Fruit fly (Drosophila melanogaster) whole organism, prepupa: ENCODE measurements around the gene CAH7.

Experiments used
- Blimp-1 ChIP-seq: fragments of 200-800 bp; sonication (Bioruptor generic); optimal IDR thresholded peaks from 3 replicates; lab custom pipeline; 2017; ENCODE audit warnings: missing biosample characterization, missing genetic modification characterization, mild to moderate bottlenecking, moderate library complexity, missing genetic modification reagents
- CG10669 ChIP-seq: fragments of 200-800 bp; sonication (Bioruptor generic); optimal IDR thresholded peaks from 3 replicates; lab custom pipeline; 2018; ENCODE audit warnings: missing biosample characterization, mild to moderate bottlenecking, missing genetic modification characterization, moderate library complexity
- CG11294 ChIP-seq: fragments of 200-800 bp; sonication (Bioruptor generic); IDR thresholded peaks from 2 replicates; pipeline ENCODE4 v1.3.6; 2022; ENCODE audit warnings: missing biosample characterization, missing genetic modification characterization
- CG11902 ChIP-seq: fragments of 200-800 bp; sonication (Bioruptor generic); optimal IDR thresholded peaks from 3 replicates; lab custom pipeline; 2016; ENCODE audit warnings: missing biosample characterization, missing genetic modification characterization
- CG15336 ChIP-seq: fragments of 200-800 bp; sonication (Bioruptor generic); IDR thresholded peaks from 2 replicates; pipeline ENCODE4 v1.3.6; 2022; ENCODE audit warnings: missing biosample characterization, missing genetic modification characterization
- CG1621 ChIP-seq: fragments of 200-800 bp; sonication (Bioruptor generic); optimal IDR thresholded peaks from 3 replicates; lab custom pipeline; 2018; ENCODE audit warnings: missing biosample characterization, mild to moderate bottlenecking, missing genetic modification characterization
- CG16779 ChIP-seq: fragments of 200-800 bp; sonication (Bioruptor generic); optimal IDR thresholded peaks from 3 replicates; lab custom pipeline; 2017; ENCODE audit warnings: missing biosample characterization, mild to moderate bottlenecking, missing genetic modification characterization
- CG31627 ChIP-seq: fragments of 200-800 bp; sonication (Bioruptor generic); optimal IDR thresholded peaks from 3 replicates; lab custom pipeline; 2016; ENCODE audit warnings: missing biosample characterization, missing genetic modification characterization
- CG6163 ChIP-seq: fragments of 200-800 bp; sonication (Bioruptor generic); IDR thresholded peaks from 3 replicates; pipeline ENCODE4 v1.3.6; 2022; ENCODE audit warnings: missing biosample characterization, missing genetic modification characterization
- CG6792 ChIP-seq: fragments of 200-800 bp; sonication (Bioruptor generic); optimal IDR thresholded peaks from 3 replicates; lab custom pipeline; 2016; ENCODE audit warnings: missing biosample characterization, missing genetic modification characterization
- CG6808 ChIP-seq: fragments of 200-800 bp; sonication (Bioruptor generic); optimal IDR thresholded peaks from 3 replicates; lab custom pipeline; 2017; ENCODE audit warnings: missing biosample characterization, missing genetic modification characterization, mild to moderate bottlenecking, moderate library complexity, missing genetic modification reagents
- CG6854 ChIP-seq: fragments of 200-800 bp; sonication (Bioruptor generic); optimal IDR thresholded peaks from 2 replicates; lab custom pipeline; 2017; ENCODE audit warnings: missing biosample characterization, mild to moderate bottlenecking, missing genetic modification characterization
- CG7368 ChIP-seq: fragments of 200-800 bp; sonication (Bioruptor generic); optimal IDR thresholded peaks from 3 replicates; lab custom pipeline; 2016; ENCODE audit warnings: missing biosample characterization, missing genetic modification characterization
- CG8119 ChIP-seq: fragments of 200-800 bp; sonication (Bioruptor generic); IDR thresholded peaks from 3 replicates; pipeline ENCODE4 v1.3.6; 2022; ENCODE audit warnings: missing biosample characterization, missing genetic modification characterization
- Eip75B ChIP-seq: fragments of 200-800 bp; sonication (Bioruptor generic); optimal IDR thresholded peaks from 3 replicates; lab custom pipeline; 2016; ENCODE audit warnings: missing biosample characterization, missing genetic modification characterization
- Eip78C ChIP-seq: fragments of 200-800 bp; sonication (Bioruptor generic); peaks from one replicate; lab custom pipeline; 2016; ENCODE audit warnings: missing biosample characterization, missing genetic modification characterization
- Eip93F ChIP-seq: fragments of 200-800 bp; sonication (Bioruptor generic); optimal IDR thresholded peaks from 2 replicates; lab custom pipeline; 2016; ENCODE audit warnings: missing biosample characterization, mild to moderate bottlenecking, missing genetic modification characterization
- Ets21C ChIP-seq: fragments of 200-800 bp; sonication (Bioruptor generic); optimal IDR thresholded peaks from 3 replicates; lab custom pipeline; 2016; ENCODE audit warnings: missing biosample characterization, missing genetic modification characterization
- Ets96B ChIP-seq: fragments of 200-800 bp; optimal IDR thresholded peaks from 2 replicates; lab custom pipeline; 2019; ENCODE audit warnings: missing biosample characterization, mild to moderate bottlenecking, missing genetic modification characterization, moderate library complexity
- Gug ChIP-seq: fragments of 200-800 bp; sonication (Bioruptor generic); IDR thresholded peaks from 2 replicates; pipeline ENCODE4 v1.3.6; 2022; ENCODE audit warnings: missing biosample characterization, missing genetic modification characterization
- Hr38 ChIP-seq: sonication (Bioruptor generic); optimal IDR thresholded peaks from 2 replicates; lab custom pipeline; 2016; ENCODE audit warnings: missing biosample characterization, missing genetic modification characterization
- Hr4 ChIP-seq: fragments of 200-800 bp; sonication (Bioruptor generic); optimal IDR thresholded peaks from 3 replicates; lab custom pipeline; 2016; ENCODE audit warnings: missing biosample characterization, missing genetic modification characterization
- Lpt ChIP-seq: fragments of 200-800 bp; sonication (Bioruptor generic); optimal IDR thresholded peaks from 3 replicates; lab custom pipeline; 2016; ENCODE audit warnings: missing biosample characterization, missing genetic modification characterization
- OdsH ChIP-seq: fragments of 200-800 bp; sonication (Bioruptor generic); optimal IDR thresholded peaks from 3 replicates; lab custom pipeline; 2016; ENCODE audit warnings: missing biosample characterization, missing genetic modification characterization
- Smox ChIP-seq: fragments of 200-800 bp; sonication (Bioruptor generic); optimal IDR thresholded peaks from 3 replicates; lab custom pipeline; 2016; ENCODE audit warnings: missing biosample characterization, missing genetic modification characterization
- Sox102F ChIP-seq: fragments of 200-800 bp; sonication (Bioruptor generic); optimal IDR thresholded peaks from 2 replicates; lab custom pipeline; 2016; ENCODE audit warnings: missing biosample characterization, mild to moderate bottlenecking, missing genetic modification characterization
- Sox14 ChIP-seq: fragments of 200-800 bp; sonication (Bioruptor generic); optimal IDR thresholded peaks from 3 replicates; lab custom pipeline; 2016; ENCODE audit warnings: missing biosample characterization, missing genetic modification characterization
- achi ChIP-seq: fragments of 200-800 bp; sonication (Bioruptor generic); optimal IDR thresholded peaks from 3 replicates; lab custom pipeline; 2016; ENCODE audit warnings: missing biosample characterization, missing genetic modification characterization
- acj6 ChIP-seq: fragments of 200-800 bp; sonication (Bioruptor generic); optimal IDR thresholded peaks from 3 replicates; lab custom pipeline; 2016; ENCODE audit warnings: missing biosample characterization, missing genetic modification characterization
- dac ChIP-seq: fragments of 200-800 bp; sonication (Bioruptor generic); optimal IDR thresholded peaks from 2 replicates; lab custom pipeline; 2017; ENCODE audit warnings: missing biosample characterization, mild to moderate bottlenecking, missing genetic modification characterization
- dsx ChIP-seq: fragments of 200-800 bp; optimal IDR thresholded peaks from 3 replicates; lab custom pipeline; 2019; ENCODE audit warnings: missing biosample characterization, mild to moderate bottlenecking, missing genetic modification characterization, moderate library complexity; ENCODE audit not compliant: poor library complexity, severe bottlenecking
- eg ChIP-seq: fragments of 200-800 bp; sonication (Bioruptor generic); IDR thresholded peaks from 3 replicates; pipeline ENCODE4 v1.3.6; 2022; ENCODE audit warnings: missing biosample characterization, missing genetic modification characterization
- esn ChIP-seq: fragments of 200-800 bp; sonication (Bioruptor generic); optimal IDR thresholded peaks from 2 replicates; lab custom pipeline; 2016; ENCODE audit warnings: missing biosample characterization, mild to moderate bottlenecking, missing genetic modification characterization, moderate library complexity
- fd59A ChIP-seq: fragments of 200-800 bp; sonication (Bioruptor generic); optimal IDR thresholded peaks from 2 replicates; lab custom pipeline; 2017; ENCODE audit warnings: missing biosample characterization, mild to moderate bottlenecking, missing genetic modification characterization, missing genetic modification reagents
- fkh ChIP-seq: fragments of 200-800 bp; sonication (Bioruptor generic); optimal IDR thresholded peaks from 3 replicates; lab custom pipeline; 2017; ENCODE audit warnings: missing biosample characterization, mild to moderate bottlenecking, missing genetic modification characterization, moderate library complexity
- net ChIP-seq: fragments of 200-800 bp; sonication (Bioruptor generic); optimal IDR thresholded peaks from 3 replicates; lab custom pipeline; 2016; ENCODE audit warnings: missing biosample characterization, missing genetic modification characterization
- spab ChIP-seq: fragments of 200-800 bp; sonication (Bioruptor generic); optimal IDR thresholded peaks from 2 replicates; lab custom pipeline; 2017; ENCODE audit warnings: missing biosample characterization, mild to moderate bottlenecking, missing genetic modification characterization, missing genetic modification reagents
- ss ChIP-seq, 2 experiments: fragments of 200-800 bp; sonication (Bioruptor generic); optimal IDR thresholded peaks; 2 replicates in 1 of 2; 3 replicates in 1 of 2; lab custom pipeline; 2017 to 2018; ENCODE audit warnings: mild to moderate bottlenecking in 2 of 2, missing biosample characterization in 2 of 2, missing genetic modification characterization in 2 of 2, moderate library complexity in 1 of 2
- svp ChIP-seq: fragments of 200-800 bp; sonication (Bioruptor generic); peaks from one replicate; lab custom pipeline; 2016; ENCODE audit warnings: missing biosample characterization, missing genetic modification characterization
- vri ChIP-seq: fragments of 200-800 bp; sonication (Bioruptor generic); optimal IDR thresholded peaks from 3 replicates; lab custom pipeline; 2016; ENCODE audit warnings: missing biosample characterization, mild to moderate bottlenecking, missing genetic modification characterization

The CAH7 gene

dm6 chr3R:10087206-10087927 lies 24.7 kb upstream of the CAH7 start (continued):
- peak; percentile 66 for TF ChIP-seq CG16779
- TF ChIP-seq Ets96B (tag; lab: Kevin White, UChicago), result peak; percentile 90
- peak; percentile 72 to 87 for TF ChIP-seq ss (GFP tag; optimal IDR thresholded peaks at IDR 0.05; lab: Kevin White, UChicago)
- TF ChIP-seq CG6808 (GFP tag; lab: Kevin White, UChicago), result peak; percentile 84
- TF ChIP-seq CG8119 (GFP tag; lab: Robert Waterston, UW), result peak; percentile 91
- peak; percentile 81 for TF ChIP-seq Sox102F
- peak; percentile 91 for TF ChIP-seq achi (GFP tag; lab: Kevin White, UChicago)
- peak; percentile 88 for TF ChIP-seq CG1621
- peak; percentile 93 for TF ChIP-seq net (GFP tag; lab: Kevin White, UChicago)

- no peak for TF ChIP-seq fkh (GFP tag; lab: Kevin White, UChicago)
- TF ChIP-seq Sox14 (GFP tag; lab: Kevin White, UChicago), result peak; percentile 55
- TF ChIP-seq Blimp-1 (GFP tag; lab: Kevin White, UChicago), result peak; percentile 75
- peak; percentile 2 for TF ChIP-seq Lpt (GFP tag; lab: Kevin White, UChicago)
- no peak for TF ChIP-seq CG11902
- peak; percentile 36 for TF ChIP-seq Eip75B (GFP tag; lab: Kevin White, UChicago)
- TF ChIP-seq svp (GFP tag; lab: Kevin White, UChicago), result peak; percentile 39
- TF ChIP-seq CG10669 (GFP tag; lab: Kevin White, UChicago), result no peak
- peak; percentile 27 for TF ChIP-seq dsx
- no peak for TF ChIP-seq fd59A
- TF ChIP-seq CG16779, result peak; percentile 33
- TF ChIP-seq CG6792 (GFP tag; lab: Kevin White, UChicago), result no peak
- no peak for TF ChIP-seq Gug (GFP tag; lab: Robert Waterston, UW)
- TF ChIP-seq esn (GFP tag; lab: Kevin White, UChicago), result no peak
- TF ChIP-seq CG1621, result no peak
- no peak for TF ChIP-seq CG31627 (GFP tag; lab: Kevin White, UChicago)
- peak; percentile 6 for TF ChIP-seq CG7368 (GFP tag; lab: Kevin White, UChicago)
- peak; percentile 47 for TF ChIP-seq CG6854 (GFP tag; lab: Kevin White, UChicago)
- no peak for TF ChIP-seq CG11294 (GFP tag; lab: Robert Waterston, UW)
- peak; percentile 55 for TF ChIP-seq Eip93F (GFP tag; lab: Kevin White, UChicago)
- TF ChIP-seq eg (GFP tag; lab: Robert Waterston, UW), result 0 out of 3 replicates have a peak, but pooled peaks have one; percentile 30
- TF ChIP-seq ss (GFP tag; optimal IDR thresholded peaks at IDR 0.05; lab: Kevin White, UChicago), result peak; percentile 17 to 41
- no peak for TF ChIP-seq net (GFP tag; lab: Kevin White, UChicago)
- peak; percentile 55 for TF ChIP-seq CG6163 (GFP tag; lab: Robert Waterston, UW)
- no peak for TF ChIP-seq acj6 (GFP tag; lab: Kevin White, UChicago)
- peak; percentile 38 for TF ChIP-seq Eip78C (GFP tag; lab: Kevin White, UChicago)
- no peak for TF ChIP-seq Smox (GFP tag; lab: Kevin White, UChicago)
- TF ChIP-seq Hr4 (GFP tag; lab: Kevin White, UChicago), result no peak
- TF ChIP-seq Sox102F, result peak; percentile 14
- TF ChIP-seq Ets96B (tag; lab: Kevin White, UChicago), result no peak
- TF ChIP-seq vri (GFP tag; lab: Kevin White, UChicago), result peak; percentile 82
- no peak for TF ChIP-seq Hr38 (GFP tag; lab: Kevin White, UChicago)
- no peak for TF ChIP-seq achi (GFP tag; lab: Kevin White, UChicago)
- TF ChIP-seq OdsH (GFP tag; lab: Kevin White, UChicago), result no peak
- peak; percentile 44; the same call in 1 of the 2 replicates for TF ChIP-seq CG15336 (GFP tag; lab: Robert Waterston, UW)
- no peak for TF ChIP-seq spab
- no peak for TF ChIP-seq dac (GFP tag; lab: Kevin White, UChicago)
- no peak for TF ChIP-seq Ets21C (GFP tag; lab: Kevin White, UChicago)
Observed at dm6 chr3R:10089171-10089664, 22.8 kb upstream of the CAH7 start.
